Fruit fly (Drosophila melanogaster) whole organism, embryonic: Measurements from ENCODE around the gene Gale.

Experiments used
- ATbp ChIP-seq: fragments of 200-800 bp; sonication (Bioruptor generic); optimal IDR thresholded peaks from 2 replicates; lab custom pipeline; 2017; ENCODE audit warnings: missing biosample characterization, mild to moderate bottlenecking, missing genetic modification characterization, missing genetic modification reagents
- CG11560 ChIP-seq: fragments of 200-800 bp; sonication (Bioruptor generic); IDR thresholded peaks from 3 replicates; pipeline ENCODE4 v1.3.6; 2022; ENCODE audit warnings: missing biosample characterization, missing genetic modification characterization
- CG13894 ChIP-seq: fragments of 200-800 bp; sonication (Bioruptor generic); optimal IDR thresholded peaks from 3 replicates; lab custom pipeline; 2018; ENCODE audit warnings: missing biosample characterization, mild to moderate bottlenecking, missing genetic modification characterization, moderate library complexity
- CG15696 ChIP-seq: fragments of 200-800 bp; sonication (Bioruptor generic); optimal IDR thresholded peaks from 2 replicates; lab custom pipeline; 2019; ENCODE audit warnings: missing biosample characterization, mild to moderate bottlenecking, missing genetic modification characterization, moderate library complexity
- CG17328 ChIP-seq: fragments of 200-800 bp; sonication (Bioruptor generic); IDR thresholded peaks from 2 replicates; pipeline ENCODE4 v1.3.6; 2022; ENCODE audit warnings: missing biosample characterization, missing genetic modification characterization
- CG17912 ChIP-seq: fragments of 200-800 bp; sonication (Bioruptor generic); optimal IDR thresholded peaks from 2 replicates; lab custom pipeline; 2018; ENCODE audit warnings: missing biosample characterization, mild to moderate bottlenecking, missing genetic modification characterization
- CG2678 ChIP-seq: fragments of 200-800 bp; sonication (Bioruptor generic); optimal IDR thresholded peaks from 3 replicates; lab custom pipeline; 2019; ENCODE audit warnings: missing biosample characterization, mild to moderate bottlenecking, missing genetic modification characterization, moderate library complexity
- CG31224 ChIP-seq: fragments of 200-800 bp; sonication (Bioruptor generic); IDR thresholded peaks from 2 replicates; pipeline ENCODE4 v1.3.6; 2022; ENCODE audit warnings: missing biosample characterization, missing genetic modification characterization
- CG34224 ChIP-seq: fragments of 200-800 bp; sonication (Bioruptor generic); IDR thresholded peaks from 3 replicates; pipeline ENCODE4 v1.3.6; 2022; ENCODE audit warnings: missing biosample characterization, missing genetic modification characterization; ENCODE audit not compliant: partially characterized antibody
- CG4328 ChIP-seq: fragments of 200-800 bp; sonication (Bioruptor generic); optimal IDR thresholded peaks from 3 replicates; lab custom pipeline; 2017; ENCODE audit warnings: missing biosample characterization, missing genetic modification reagents, missing genetic modification characterization
- CG4854 ChIP-seq: fragments of 200-800 bp; sonication (Bioruptor generic); optimal IDR thresholded peaks from 2 replicates; lab custom pipeline; 2016; ENCODE audit warnings: missing biosample characterization, missing genetic modification characterization, inconsistent platforms
- CG6689 ChIP-seq: fragments of 200-800 bp; sonication (Bioruptor generic); IDR thresholded peaks from 2 replicates; pipeline ENCODE4 v1.3.6; 2022; ENCODE audit warnings: missing biosample characterization, missing genetic modification characterization
- CG7556 ChIP-seq: fragments of 200-800 bp; sonication (Bioruptor generic); optimal IDR thresholded peaks from 2 replicates; lab custom pipeline; 2017; ENCODE audit warnings: missing biosample characterization, mild to moderate bottlenecking, missing genetic modification characterization
- CG8478 ChIP-seq: fragments of >200 bp; optimal IDR thresholded peaks from 2 replicates; lab custom pipeline; 2018
- Dek ChIP-seq: fragments of 200-800 bp; sonication (Bioruptor generic); optimal IDR thresholded peaks from 3 replicates; lab custom pipeline; 2019; ENCODE audit warnings: missing biosample characterization, mild to moderate bottlenecking, missing genetic modification characterization, moderate library complexity
- Doc3 ChIP-seq: fragments of 200-800 bp; sonication (Bioruptor generic); IDR thresholded peaks from 3 replicates; pipeline ENCODE4 v1.3.6; 2022; ENCODE audit warnings: missing biosample characterization, missing genetic modification characterization; ENCODE audit not compliant: partially characterized antibody
- Drgx ChIP-seq: fragments of 200-800 bp; sonication (Bioruptor generic); IDR thresholded peaks from 2 replicates; pipeline ENCODE4 v1.3.6; 2022; ENCODE audit warnings: missing biosample characterization, missing genetic modification characterization
- E2f2 ChIP-seq: fragments of 200-800 bp; sonication (Bioruptor generic); IDR thresholded peaks from 2 replicates; pipeline ENCODE4 v1.3.6; 2022; ENCODE audit warnings: missing biosample characterization, missing genetic modification characterization
- Ets65A ChIP-seq: fragments of 200-800 bp; sonication (Bioruptor generic); peaks from one replicate; lab custom pipeline; 2016; ENCODE audit warnings: missing biosample characterization, missing genetic modification characterization
- Fer1 ChIP-seq: fragments of 200-800 bp; sonication (Bioruptor generic); optimal IDR thresholded peaks from 2 replicates; lab custom pipeline; 2017; ENCODE audit warnings: missing biosample characterization, mild to moderate bottlenecking, missing genetic modification characterization
- Fer2 ChIP-seq: fragments of 200-800 bp; sonication (Bioruptor generic); optimal IDR thresholded peaks from 2 replicates; lab custom pipeline; 2018; ENCODE audit warnings: missing biosample characterization, mild to moderate bottlenecking, missing genetic modification characterization, moderate library complexity
- GATAe ChIP-seq: fragments of 200-800 bp; sonication (Bioruptor generic); conservative IDR thresholded peaks from 2 replicates; pipeline ENCODE4 v1.3.6; 2022; ENCODE audit warnings: missing biosample characterization, missing genetic modification characterization
- Gsc ChIP-seq: fragments of 200-800 bp; sonication (Bioruptor generic); IDR thresholded peaks from 2 replicates; pipeline ENCODE4 v1.3.6; 2022; ENCODE audit warnings: missing biosample characterization, missing genetic modification characterization
- Neu2 ChIP-seq: fragments of 200-800 bp; sonication (Bioruptor generic); optimal IDR thresholded peaks from 3 replicates; lab custom pipeline; 2016; ENCODE audit warnings: missing biosample characterization, missing genetic modification characterization, borderline replicate concordance
- Nf-YC ChIP-seq: fragments of 200-800 bp; optimal IDR thresholded peaks from 3 replicates; lab custom pipeline; 2019; ENCODE audit warnings: missing biosample characterization, mild to moderate bottlenecking, missing genetic modification characterization, moderate library complexity
- Oaz ChIP-seq: fragments of 200-800 bp; sonication (Bioruptor generic); IDR thresholded peaks from 2 replicates; pipeline ENCODE4 v1.3.6; 2022; ENCODE audit warnings: missing biosample characterization, missing genetic modification characterization
- PHDP ChIP-seq: fragments of 200-800 bp; sonication (Bioruptor generic); optimal IDR thresholded peaks from 3 replicates; lab custom pipeline; 2018; ENCODE audit warnings: missing biosample characterization, mild to moderate bottlenecking, missing genetic modification characterization, moderate library complexity
- Pdp1 ChIP-seq, 2 experiments: fragments of 200-800 bp; sonication (Bioruptor generic); optimal IDR thresholded peaks; 3 replicates each; lab custom pipeline; 2016; ENCODE audit warnings: missing biosample characterization in 2 of 2, missing genetic modification characterization in 2 of 2, mild to moderate bottlenecking in 1 of 2, moderate library complexity in 1 of 2
- Ptx1 ChIP-seq: fragments of 200-800 bp; sonication (Bioruptor generic); IDR thresholded peaks from 2 replicates; pipeline ENCODE4 v1.3.6; 2022; ENCODE audit warnings: missing biosample characterization, missing genetic modification characterization
- Ssrp ChIP-seq: fragments of 200-800 bp; sonication (Bioruptor generic); optimal IDR thresholded peaks from 2 replicates; lab custom pipeline; 2018; ENCODE audit warnings: missing biosample characterization, mild to moderate bottlenecking, missing genetic modification characterization, moderate library complexity
- bowl ChIP-seq: fragments of 200-800 bp; sonication (Bioruptor generic); IDR thresholded peaks from 2 replicates; pipeline ENCODE4 v1.3.6; 2022; ENCODE audit warnings: missing biosample characterization, missing genetic modification characterization
- crol ChIP-seq: fragments of 200-800 bp; sonication (Bioruptor generic); IDR thresholded peaks from 2 replicates; pipeline ENCODE4 v1.3.6; 2022; ENCODE audit warnings: missing biosample characterization, missing genetic modification characterization
- fd3F ChIP-seq: fragments of 200-800 bp; sonication (Bioruptor generic); optimal IDR thresholded peaks from 2 replicates; lab custom pipeline; 2018; ENCODE audit warnings: missing biosample characterization, mild to moderate bottlenecking, missing genetic modification characterization, moderate library complexity
- grau ChIP-seq: fragments of 200-800 bp; optimal IDR thresholded peaks from 3 replicates; lab custom pipeline; 2019; ENCODE audit warnings: missing biosample characterization, mild to moderate bottlenecking, missing genetic modification characterization, moderate library complexity
- h ChIP-seq: fragments of >200 bp; optimal IDR thresholded peaks from 2 replicates; lab custom pipeline; 2017
- hkb ChIP-seq, 2 experiments: fragments of 200-800 bp in 1 of 2; fragments of >200 bp in 1 of 2; sonication (Bioruptor generic) in 1 of 2; IDR thresholded peaks in 1 of 2; optimal IDR thresholded peaks in 1 of 2; 2 replicates each; pipeline versions ENCODE4 v1.3.6 to Lab custom; 2017 to 2022; ENCODE audit warnings: missing biosample characterization in 1 of 2, missing genetic modification characterization in 1 of 2
- jigr1 ChIP-seq: fragments of 200-800 bp; sonication (Bioruptor generic); IDR thresholded peaks from 3 replicates; pipeline ENCODE4 v1.3.6; 2022; ENCODE audit warnings: missing biosample characterization, missing genetic modification characterization
- nerfin-1 ChIP-seq: fragments of 200-800 bp; sonication (Bioruptor generic); optimal IDR thresholded peaks from 3 replicates; lab custom pipeline; 2019; ENCODE audit warnings: missing biosample characterization, mild to moderate bottlenecking, missing genetic modification characterization, moderate library complexity
- psq ChIP-seq: fragments of 200-800 bp; sonication (Bioruptor generic); optimal IDR thresholded peaks from 2 replicates; lab custom pipeline; 2017; ENCODE audit warnings: missing biosample characterization, missing genetic modification characterization
- pzg ChIP-seq: fragments of 200-800 bp; sonication (Bioruptor generic); optimal IDR thresholded peaks from 3 replicates; lab custom pipeline; 2018; ENCODE audit warnings: missing biosample characterization, mild to moderate bottlenecking, missing genetic modification characterization, moderate library complexity
- row ChIP-seq: fragments of 200-800 bp; sonication (Bioruptor generic); IDR thresholded peaks from 3 replicates; pipeline ENCODE4 v1.3.6; 2022; ENCODE audit warnings: missing biosample characterization, missing genetic modification characterization
- sc ChIP-seq, 3 experiments: fragments of >200 bp in 2 of 3; fragments of 200-800 bp in 1 of 3; sonication (Bioruptor generic) in 1 of 3; optimal IDR thresholded peaks; 2 replicates in 2 of 3; 3 replicates in 1 of 3; lab custom pipeline; 2017; ENCODE audit warnings: mild to moderate bottlenecking in 1 of 3, missing biosample characterization in 1 of 3, missing genetic modification characterization in 1 of 3, missing genetic modification reagents in 1 of 3
- sqz ChIP-seq: fragments of 200-800 bp; sonication (Bioruptor generic); optimal IDR thresholded peaks from 3 replicates; lab custom pipeline; 2018; ENCODE audit warnings: missing biosample characterization, mild to moderate bottlenecking, missing genetic modification characterization
- tll ChIP-seq, 2 experiments: fragments of 200-800 bp in 1 of 2; fragments of >200 bp in 1 of 2; sonication (Bioruptor generic) in 1 of 2; optimal IDR thresholded peaks; 2 replicates each; lab custom pipeline; 2017 to 2019; ENCODE audit warnings: missing biosample characterization in 2 of 2, missing genetic modification characterization in 2 of 2, mild to moderate bottlenecking in 1 of 2, moderate library complexity in 1 of 2
- vnd ChIP-seq: fragments of 200-800 bp; sonication (Bioruptor generic); IDR thresholded peaks from 3 replicates; pipeline ENCODE4 v1.3.6; 2022; ENCODE audit warnings: missing biosample characterization, missing genetic modification characterization; ENCODE audit not compliant: partially characterized antibody
- vvl ChIP-seq: fragments of 200-800 bp; sonication (Bioruptor generic); IDR thresholded peaks from 2 replicates; pipeline ENCODE4 v1.3.6; 2022; ENCODE audit warnings: missing biosample characterization, missing genetic modification characterization
- yki ChIP-seq: fragments of >200 bp; optimal IDR thresholded peaks from 3 replicates; lab custom pipeline; 2018

Gene Gale

DNA sequence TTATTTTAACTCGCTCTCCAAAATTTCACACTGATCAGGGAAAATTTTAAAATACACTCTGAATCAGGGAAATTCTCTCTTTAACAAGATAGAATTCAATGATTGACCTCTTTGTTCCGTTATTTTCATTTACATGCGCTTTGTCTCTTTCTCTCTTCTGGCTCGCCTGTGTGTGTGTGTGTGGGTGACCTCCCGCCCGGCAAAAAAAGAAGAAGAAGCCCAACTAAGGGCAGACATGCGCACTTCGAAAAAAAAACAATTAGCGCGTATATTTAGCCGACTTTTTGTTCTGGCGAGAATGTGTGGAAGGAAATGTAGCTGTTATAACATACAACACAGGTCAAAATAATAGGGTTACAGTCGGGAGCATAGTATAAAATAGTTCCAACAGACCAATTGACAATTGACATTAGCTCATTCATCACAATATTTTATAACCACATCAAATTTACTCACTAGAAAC lies 34.1 kb downstream of the Gale start, which contains the start of gene CG3386 (continued):
- TF ChIP-seq CG6689 (GFP tag; lab: Robert Waterston, UW): 0 out of 2 replicates have a peak, but pooled peaks have one; percentile 5
- no peak for TF ChIP-seq pzg (GFP tag; lab: Kevin White, UChicago)
- no peak for TF ChIP-seq Nf-YC

DNA sequence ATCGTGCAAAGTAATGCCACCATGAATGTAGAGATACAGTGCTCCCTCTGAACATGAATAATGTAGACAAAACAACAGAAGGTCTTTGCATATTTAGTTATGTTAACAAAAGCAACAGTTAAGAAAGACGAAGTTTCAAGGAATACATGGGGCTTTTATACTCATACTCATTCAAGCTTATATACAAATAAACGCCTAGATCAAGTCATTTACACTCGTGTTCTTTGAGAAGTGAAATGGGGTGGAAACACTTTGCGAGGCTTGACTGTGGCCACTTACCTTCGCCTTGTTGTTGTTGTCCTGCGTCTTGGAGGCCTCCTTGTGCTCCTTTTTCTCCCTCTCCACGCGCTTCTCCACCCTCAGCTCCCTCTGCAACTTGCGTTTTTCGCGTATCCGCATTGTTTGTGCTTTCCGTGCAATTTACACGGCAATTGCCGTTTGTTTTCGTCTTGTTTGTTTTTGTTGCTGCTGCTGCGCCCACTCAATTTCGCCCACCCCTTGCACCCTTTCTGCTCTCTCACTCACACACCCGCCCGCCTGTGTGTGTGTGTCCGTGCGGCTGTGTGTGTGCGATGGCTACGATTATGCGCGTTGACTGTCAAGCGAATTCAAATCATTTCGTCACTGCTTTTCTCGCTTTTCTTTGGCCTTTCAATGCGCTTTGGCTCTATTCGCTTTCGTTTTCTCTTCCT lies 36.5 kb downstream of the Gale start:
- TF ChIP-seq Fer2 (no peak), Dek (tag; lab: Kevin White, UChicago) (peak; percentile 16), CG34224 (GFP tag; lab: Robert Waterston, UW) (no peak), CG8478 (lab: Kevin White, UChicago) (peak; percentile 88), ATbp (GFP tag; lab: Kevin White, UChicago) (no peak), bowl (GFP tag; lab: Robert Waterston, UW) (no peak), CG7556 (GFP tag; lab: Kevin White, UChicago) (peak; percentile 6), fd3F (GFP tag; lab: Kevin White, UChicago) (no peak), CG31224 (no peak), CG17912 (GFP tag; lab: Kevin White, UChicago) (no peak), Ets65A (GFP tag; lab: Kevin White, UChicago) (peak; percentile 71), sqz (GFP tag; lab: Kevin White, UChicago) (no peak), Oaz (GFP tag; lab: Robert Waterston, UW) (no peak), grau (peak; percentile 86), vnd (GFP tag; lab: Robert Waterston, UW) (no peak), tll (GFP tag; optimal IDR thresholded peaks at IDR 0.05; lab: Kevin White, UChicago) (peak in 1 of 2 experiments; percentile 33), nerfin-1 (no peak), jigr1 (GFP tag; lab: Robert Waterston, UW) (no peak), CG15696 (tag; lab: Kevin White, UChicago) (no peak), crol (GFP tag; lab: Robert Waterston, UW) (peak; percentile 77), PHDP (tag; lab: Kevin White, UChicago) (no peak), Pdp1 (GFP tag; optimal IDR thresholded peaks at IDR 0.05; lab: Kevin White, UChicago) (no peak), sc (optimal IDR thresholded peaks at IDR 0.05; lab: Kevin White, UChicago) (no peak), sc (GFP tag; optimal IDR thresholded peaks at IDR 0.05; lab: Kevin White, UChicago) (no peak), GATAe (GFP tag; lab: Robert Waterston, UW) (0 out of 2 replicates have a peak, but pooled peaks have one; percentile 9), row (GFP tag; lab: Robert Waterston, UW) (peak; percentile 63), CG11560 (tag; lab: Robert Waterston, UW) (no peak), hkb (optimal IDR thresholded peaks at IDR 0.05; lab: Kevin White, UChicago) (no peak), hkb (GFP tag; IDR thresholded peaks at IDR 0.05; lab: Robert Waterston, UW) (no peak; the same call in 1 of the 2 replicates), CG13894 (tag; lab: Kevin White, UChicago) (peak; percentile 42), CG17328 (GFP tag; lab: Robert Waterston, UW) (peak; percentile 13; the same call in 1 of the 2 replicates), vvl (no peak), CG4328 (GFP tag; lab: Kevin White, UChicago) (no peak), Gsc (GFP tag; lab: Robert Waterston, UW) (no peak), CG4854 (GFP tag; lab: Kevin White, UChicago) (no peak), Ssrp (tag; lab: Kevin White, UChicago) (no peak), Ptx1 (0 out of 2 replicates have a peak, but pooled peaks have one; percentile 9), yki (lab: Kevin White, UChicago) (no peak), Doc3 (0 out of 3 replicates have a peak, but pooled peaks have one; percentile 38), h (lab: Kevin White, UChicago) (no peak), Fer1 (no peak), Drgx (no peak), psq (GFP tag; lab: Kevin White, UChicago) (no peak), CG2678 (tag; lab: Kevin White, UChicago) (peak; percentile 17), E2f2 (GFP tag; lab: Robert Waterston, UW) (no peak), Neu2 (no peak)
